Worm (Caenorhabditis elegans) whole organism, L1 larva: Measurements from ENCODE around the gene F36F12.2.

ENCODE experiments used
- ama-1 ChIP-seq: fragments of 150-350 bp; optimal IDR thresholded peaks from 2 replicates; lab custom pipeline; 2014
- blmp-1 ChIP-seq: fragments of 150-350 bp; optimal IDR thresholded peaks from 2 replicates; lab custom pipeline; 2014; ENCODE audit warnings: missing biosample characterization, missing genetic modification characterization
- ceh-8 ChIP-seq: fragments of 200-800 bp; sonication (Bioruptor generic); optimal IDR thresholded peaks from 2 replicates; lab custom pipeline; 2018; ENCODE audit warnings: mild to moderate bottlenecking, missing genetic modification characterization, moderate library complexity, missing compliant biosample characterization
- dpl-1 ChIP-seq, 3 experiments: fragments of 150-350 bp in 2 of 3; sonication (generic microtip) in 1 of 3; optimal IDR thresholded peaks; 2 replicates each; lab custom pipeline; 2014 to 2017; ENCODE audit warnings: missing biosample characterization in 3 of 3, missing genetic modification characterization in 3 of 3, missing genetic modification reagents in 3 of 3
- fkh-8 ChIP-seq: sonication (generic microtip); optimal IDR thresholded peaks from 2 replicates; lab custom pipeline; 2016; ENCODE audit warnings: mild to moderate bottlenecking, missing genetic modification characterization, missing compliant biosample characterization
- mdl-1 ChIP-seq, 2 experiments: fragments of 150-350 bp; optimal IDR thresholded peaks; 2 replicates each; lab custom pipeline; 2014 to 2017; ENCODE audit warnings: missing biosample characterization in 2 of 2, missing genetic modification characterization in 2 of 2, inconsistent platforms in 1 of 2
- nhr-47 ChIP-seq: sonication (generic microtip); optimal IDR thresholded peaks from 2 replicates; lab custom pipeline; 2016; ENCODE audit warnings: mild to moderate bottlenecking, missing genetic modification characterization, moderate library complexity, missing compliant biosample characterization

Gene F36F12.2

DNA sequence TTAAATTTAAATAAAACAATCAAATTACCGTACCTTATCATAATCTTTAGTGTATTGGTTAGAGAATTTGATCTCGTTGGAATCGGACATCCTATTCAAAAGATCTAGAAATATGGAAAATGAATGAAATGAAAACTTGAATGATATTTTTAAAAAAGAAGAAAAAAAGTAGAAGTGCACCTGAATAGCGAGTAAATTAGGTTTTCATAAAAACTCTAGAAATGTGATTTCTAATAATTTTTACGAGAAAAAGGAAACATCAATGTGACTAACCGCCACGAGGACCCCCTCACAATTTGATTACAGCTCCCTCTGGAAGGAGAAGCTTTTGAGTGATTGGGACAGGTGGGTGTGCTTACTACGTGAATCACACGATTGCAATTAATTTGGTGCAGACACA lies 49.1 kb downstream of the F36F12.2 start, which contains the start of gene Y40B10A.5:
Y40B10A.5 (minus strand) TSS at position 101 of the 400 bp plus-strand sequence.
- TF ChIP-seq dpl-1 (GFP tag; optimal IDR thresholded peaks at IDR 0.05; lab: Kevin White, UChicago) (no peak), nhr-47 (tag; lab: Kevin White, UChicago) (peak; percentile 26), fkh-8 (tag; lab: Kevin White, UChicago) (peak; percentile 27), blmp-1 (no peak), ceh-8 (GFP tag; lab: Kevin White, UChicago) (peak; percentile 6), mdl-1 (tag; optimal IDR thresholded peaks at IDR 0.05; lab: Kevin White, UChicago) (no peak), ama-1 (lab: Kevin White, UChicago) (no peak)
- TF ChIP-seq, all 84 proteins: peak for 3
